Fruit fly (Drosophila melanogaster) whole organism, embryonic: ENCODE results near the gene sgll.
A peak's percentile ranks its signal among the peaks of the same experiment; 100 is the strongest.

Experiments
- Abd-B ChIP-seq: fragments of 200-800 bp; sonication (Bioruptor generic); optimal IDR thresholded peaks from 2 replicates; lab custom pipeline; 2018; ENCODE audit warnings: missing biosample characterization, mild to moderate bottlenecking, missing genetic modification characterization, moderate library complexity
- CG1024 ChIP-seq: fragments of 200-800 bp; sonication (Bioruptor generic); IDR thresholded peaks from 2 replicates; pipeline ENCODE4 v1.3.6; 2022; ENCODE audit warnings: missing biosample characterization, missing genetic modification characterization
- CG11504 ChIP-seq: fragments of 200-800 bp; sonication (Bioruptor generic); optimal IDR thresholded peaks from 3 replicates; lab custom pipeline; 2019; ENCODE audit warnings: missing biosample characterization, mild to moderate bottlenecking, missing genetic modification characterization, moderate library complexity
- CG14965 ChIP-seq: fragments of 200-800 bp; sonication (Bioruptor generic); optimal IDR thresholded peaks from 2 replicates; lab custom pipeline; 2016; ENCODE audit warnings: missing biosample characterization, missing genetic modification characterization, borderline replicate concordance
- CG1529 ChIP-seq: fragments of 200-800 bp; sonication (Bioruptor generic); optimal IDR thresholded peaks from 3 replicates; lab custom pipeline; 2018; ENCODE audit warnings: missing biosample characterization, missing genetic modification characterization
- CG1792 ChIP-seq: fragments of 200-800 bp; sonication (Bioruptor generic); optimal IDR thresholded peaks from 2 replicates; lab custom pipeline; 2016; ENCODE audit warnings: missing biosample characterization, missing genetic modification characterization
- CG2120 ChIP-seq: fragments of 200-800 bp; sonication (Bioruptor generic); optimal IDR thresholded peaks from 3 replicates; lab custom pipeline; 2016; ENCODE audit warnings: missing biosample characterization, missing genetic modification characterization
- CG3163 ChIP-seq: fragments of 200-800 bp; sonication (Bioruptor generic); optimal IDR thresholded peaks from 3 replicates; lab custom pipeline; 2016; ENCODE audit warnings: missing biosample characterization, missing genetic modification characterization
- CG6683 ChIP-seq: fragments of 200-800 bp; sonication (Bioruptor generic); optimal IDR thresholded peaks from 2 replicates; lab custom pipeline; 2017; ENCODE audit warnings: missing biosample characterization, mild to moderate bottlenecking, missing genetic modification characterization, missing genetic modification reagents
- CG6791 ChIP-seq: fragments of 200-800 bp; sonication (Bioruptor generic); IDR thresholded peaks from 3 replicates; pipeline ENCODE4 v1.3.6; 2022; ENCODE audit warnings: missing biosample characterization, missing genetic modification characterization; ENCODE audit not compliant: partially characterized antibody
- CG8089 ChIP-seq: fragments of 200-800 bp; sonication (Bioruptor generic); optimal IDR thresholded peaks from 3 replicates; lab custom pipeline; 2016; ENCODE audit warnings: missing biosample characterization, missing genetic modification characterization
- CG8924 ChIP-seq: fragments of 200-800 bp; optimal IDR thresholded peaks from 3 replicates; lab custom pipeline; 2019; ENCODE audit warnings: missing biosample characterization, mild to moderate bottlenecking, missing genetic modification characterization, moderate library complexity
- Chrac-16 ChIP-seq: fragments of 200-800 bp; sonication (Bioruptor generic); optimal IDR thresholded peaks from 3 replicates; lab custom pipeline; 2016; ENCODE audit warnings: missing biosample characterization, missing genetic modification characterization
- CrebB ChIP-seq: fragments of 200-800 bp; sonication (Bioruptor generic); optimal IDR thresholded peaks from 3 replicates; lab custom pipeline; 2018; ENCODE audit warnings: missing biosample characterization, mild to moderate bottlenecking, missing genetic modification characterization
- Ets97D ChIP-seq: fragments of 200-800 bp; sonication (Bioruptor generic); optimal IDR thresholded peaks from 3 replicates; lab custom pipeline; 2016; ENCODE audit warnings: missing biosample characterization, missing genetic modification characterization
- Fer3 ChIP-seq: fragments of 200-800 bp; sonication (Bioruptor generic); optimal IDR thresholded peaks from 2 replicates; lab custom pipeline; 2018; ENCODE audit warnings: missing biosample characterization, mild to moderate bottlenecking, missing genetic modification characterization, moderate library complexity
- NC2α ChIP-seq: fragments of 200-800 bp; sonication (Bioruptor generic); optimal IDR thresholded peaks from 2 replicates; lab custom pipeline; 2016; ENCODE audit warnings: missing biosample characterization, missing genetic modification characterization
- Neu2 ChIP-seq: fragments of 200-800 bp; sonication (Bioruptor generic); optimal IDR thresholded peaks from 3 replicates; lab custom pipeline; 2016; ENCODE audit warnings: missing biosample characterization, missing genetic modification characterization, borderline replicate concordance
- NfI ChIP-seq: fragments of 200-800 bp; sonication (Bioruptor generic); optimal IDR thresholded peaks from 3 replicates; lab custom pipeline; 2018; ENCODE audit warnings: missing biosample characterization, mild to moderate bottlenecking, missing genetic modification characterization, moderate library complexity
- Oli ChIP-seq: fragments of 200-800 bp; sonication (Bioruptor generic); optimal IDR thresholded peaks from 2 replicates; lab custom pipeline; 2018; ENCODE audit warnings: missing biosample characterization, mild to moderate bottlenecking, missing genetic modification characterization, moderate library complexity
- Taf1 ChIP-seq: fragments of 200-800 bp; sonication (Bioruptor generic); IDR thresholded peaks from 2 replicates; pipeline ENCODE4 v1.3.6; 2022; ENCODE audit warnings: missing biosample characterization, missing genetic modification characterization
- Vsx1 ChIP-seq: fragments of 200-800 bp; sonication (Bioruptor generic); optimal IDR thresholded peaks from 2 replicates; lab custom pipeline; 2017; ENCODE audit warnings: missing biosample characterization, mild to moderate bottlenecking, missing genetic modification characterization, missing genetic modification reagents
- Xbp1 ChIP-seq: fragments of 200-800 bp; sonication (Bioruptor generic); optimal IDR thresholded peaks from 3 replicates; lab custom pipeline; 2016; ENCODE audit warnings: missing biosample characterization, mild to moderate bottlenecking, missing genetic modification characterization
- ac ChIP-seq: fragments of 200-800 bp; sonication (Bioruptor generic); optimal IDR thresholded peaks from 3 replicates; lab custom pipeline; 2017; ENCODE audit warnings: missing biosample characterization, mild to moderate bottlenecking, missing genetic modification characterization
- ase ChIP-seq: fragments of 200-800 bp; sonication (Bioruptor generic); IDR thresholded peaks from 3 replicates; pipeline ENCODE4 v1.3.6; 2022; ENCODE audit warnings: missing biosample characterization, missing genetic modification characterization
- bcd ChIP-seq: fragments of 200-800 bp; sonication (Bioruptor generic); optimal IDR thresholded peaks from 2 replicates; lab custom pipeline; 2017; ENCODE audit warnings: missing biosample characterization, mild to moderate bottlenecking, missing genetic modification characterization
- cas ChIP-seq: fragments of 200-800 bp; sonication (Bioruptor generic); IDR thresholded peaks from 2 replicates; pipeline ENCODE4 v1.3.6; 2022; ENCODE audit warnings: missing biosample characterization, missing genetic modification characterization
- chinmo ChIP-seq: fragments of 200-800 bp; sonication (Bioruptor generic); IDR thresholded peaks from 4 replicates; pipeline ENCODE4 v1.3.6; 2022; ENCODE audit warnings: missing biosample characterization, missing genetic modification characterization; ENCODE audit not compliant: partially characterized antibody
- crc ChIP-seq: fragments of 200-800 bp; sonication (Bioruptor generic); optimal IDR thresholded peaks from 2 replicates; lab custom pipeline; 2016; ENCODE audit warnings: missing biosample characterization, missing genetic modification characterization
- dysf ChIP-seq: fragments of 200-800 bp; sonication (Bioruptor generic); IDR thresholded peaks from 3 replicates; pipeline ENCODE4 v1.3.6; 2022; ENCODE audit warnings: missing biosample characterization, missing genetic modification characterization
- ems ChIP-seq: fragments of 200-800 bp; sonication (Bioruptor generic); optimal IDR thresholded peaks from 3 replicates; lab custom pipeline; 2016; ENCODE audit warnings: missing biosample characterization, missing genetic modification characterization
- eyg ChIP-seq: fragments of 200-800 bp; sonication (Bioruptor generic); optimal IDR thresholded peaks from 3 replicates; lab custom pipeline; 2016; ENCODE audit warnings: missing biosample characterization, missing genetic modification characterization
- fd64A ChIP-seq: fragments of 200-800 bp; sonication (Bioruptor generic); optimal IDR thresholded peaks from 3 replicates; lab custom pipeline; 2018; ENCODE audit warnings: missing biosample characterization, mild to moderate bottlenecking, missing genetic modification characterization
- grn ChIP-seq: fragments of 200-800 bp; sonication (Bioruptor generic); optimal IDR thresholded peaks from 3 replicates; lab custom pipeline; 2017; ENCODE audit warnings: missing biosample characterization, missing genetic modification characterization
- h ChIP-seq: fragments of >200 bp; optimal IDR thresholded peaks from 2 replicates; lab custom pipeline; 2017
- hkb ChIP-seq, 2 experiments: fragments of 200-800 bp in 1 of 2; fragments of >200 bp in 1 of 2; sonication (Bioruptor generic) in 1 of 2; IDR thresholded peaks in 1 of 2; optimal IDR thresholded peaks in 1 of 2; 2 replicates each; pipeline versions ENCODE4 v1.3.6 to Lab custom; 2017 to 2022; ENCODE audit warnings: missing biosample characterization in 1 of 2, missing genetic modification characterization in 1 of 2
- insv ChIP-seq, 2 experiments: fragments of 200-800 bp; sonication (Bioruptor generic); optimal IDR thresholded peaks; 3 replicates each; lab custom pipeline; 2016 to 2018; ENCODE audit warnings: missing biosample characterization in 2 of 2, missing genetic modification characterization in 2 of 2
- pb ChIP-seq: fragments of 200-800 bp; sonication (Bioruptor generic); optimal IDR thresholded peaks from 3 replicates; lab custom pipeline; 2016; ENCODE audit warnings: missing biosample characterization, missing genetic modification characterization
- peb ChIP-seq: fragments of 200-800 bp; sonication (Bioruptor generic); IDR thresholded peaks from 2 replicates; pipeline ENCODE4 v1.3.6; 2022; ENCODE audit warnings: missing biosample characterization, missing genetic modification characterization
- phol ChIP-seq: fragments of 200-800 bp; sonication (Bioruptor generic); optimal IDR thresholded peaks from 3 replicates; lab custom pipeline; 2018; ENCODE audit warnings: missing biosample characterization, mild to moderate bottlenecking, missing genetic modification characterization, moderate library complexity
- rib ChIP-seq: fragments of 200-800 bp; sonication (Bioruptor generic); IDR thresholded peaks from 2 replicates; pipeline ENCODE4 v1.3.6; 2022; ENCODE audit warnings: missing biosample characterization, missing genetic modification characterization
- row ChIP-seq: fragments of 200-800 bp; sonication (Bioruptor generic); IDR thresholded peaks from 3 replicates; pipeline ENCODE4 v1.3.6; 2022; ENCODE audit warnings: missing biosample characterization, missing genetic modification characterization
- sima ChIP-seq: fragments of 200-800 bp; sonication (Bioruptor generic); optimal IDR thresholded peaks from 2 replicates; lab custom pipeline; 2016; ENCODE audit warnings: missing biosample characterization, missing genetic modification characterization
- sr ChIP-seq: fragments of 200-800 bp; sonication (Bioruptor generic); IDR thresholded peaks from 3 replicates; pipeline ENCODE4 v1.3.6; 2022; ENCODE audit warnings: missing biosample characterization, missing genetic modification characterization
- sug ChIP-seq: fragments of 200-800 bp; optimal IDR thresholded peaks from 2 replicates; lab custom pipeline; 2019; ENCODE audit warnings: missing biosample characterization, mild to moderate bottlenecking, missing genetic modification characterization, moderate library complexity
- tap ChIP-seq: fragments of 200-800 bp; optimal IDR thresholded peaks from 3 replicates; lab custom pipeline; 2019; ENCODE audit warnings: missing biosample characterization, mild to moderate bottlenecking, missing genetic modification characterization, moderate library complexity
- tio ChIP-seq: fragments of 200-800 bp; sonication (Bioruptor generic); optimal IDR thresholded peaks from 2 replicates; lab custom pipeline; 2017; ENCODE audit warnings: missing biosample characterization, missing genetic modification characterization, inconsistent platforms
- vfl ChIP-seq: fragments of 200-800 bp; sonication (Bioruptor generic); optimal IDR thresholded peaks from 2 replicates; lab custom pipeline; 2016; ENCODE audit warnings: missing biosample characterization, missing genetic modification characterization

The sgll gene

dm6 chr3R:7809662-7810621 is at the start of gene sgll, which contains the start of gene CG2993 (continued):
- TF ChIP-seq Taf1 (peak; percentile 89), Chrac-16 (GFP tag; lab: Kevin White, UChicago) (peak; percentile 98), CG6791 (GFP tag; lab: Robert Waterston, UW) (peak; percentile 65), Oli (peak; percentile 81), CG11504 (tag; lab: Kevin White, UChicago) (peak; percentile 87), CG8089 (peak; percentile 95), CG2120 (GFP tag; lab: Kevin White, UChicago) (peak; percentile 95), dysf (peak; percentile 93), tap (tag; lab: Kevin White, UChicago) (no peak), CG6683 (GFP tag; lab: Kevin White, UChicago) (no peak), ems (GFP tag; lab: Kevin White, UChicago) (peak; percentile 84), CG1529 (GFP tag; lab: Kevin White, UChicago) (peak; percentile 63), Abd-B (GFP tag; lab: Kevin White, UChicago) (peak; percentile 79), CG8924 (no peak), bcd (GFP tag; lab: Kevin White, UChicago) (peak; percentile 91), CG3163 (peak; percentile 76), sug (tag; lab: Kevin White, UChicago) (peak; percentile 88), sima (GFP tag; lab: Kevin White, UChicago) (peak; percentile 60), insv (GFP tag; optimal IDR thresholded peaks at IDR 0.05; lab: Kevin White, UChicago) (peak in 1 of 2 experiments; percentile 76), ac (GFP tag; lab: Kevin White, UChicago) (peak; percentile 68), chinmo (GFP tag; lab: Robert Waterston, UW) (peak; percentile 87; the same call in 2 of the 4 replicates), CG1792 (GFP tag; lab: Kevin White, UChicago) (peak; percentile 84), row (GFP tag; lab: Robert Waterston, UW) (peak; percentile 64), sr (peak; percentile 81), CG14965 (GFP tag; lab: Kevin White, UChicago) (peak; percentile 87), Fer3 (tag; lab: Kevin White, UChicago) (peak; percentile 88), CG1024 (GFP tag; lab: Robert Waterston, UW) (peak; percentile 90), Xbp1 (GFP tag; lab: Kevin White, UChicago) (peak; percentile 98), vfl (GFP tag; lab: Kevin White, UChicago) (peak; percentile 51), CrebB (peak; percentile 49), ase (GFP tag; lab: Robert Waterston, UW) (peak; percentile 93), hkb (optimal IDR thresholded peaks at IDR 0.05; lab: Kevin White, UChicago) (peak; percentile 72), hkb (GFP tag; IDR thresholded peaks at IDR 0.05; lab: Robert Waterston, UW) (peak; percentile 81), Ets97D (GFP tag; lab: Kevin White, UChicago) (peak; percentile 78), rib (GFP tag; lab: Robert Waterston, UW) (no peak; the same call in 1 of the 2 replicates), Vsx1 (GFP tag; lab: Kevin White, UChicago) (no peak), peb (peak; percentile 85), h (no peak), tio (GFP tag; lab: Kevin White, UChicago) (peak; percentile 89), fd64A (GFP tag; lab: Kevin White, UChicago) (no peak), phol (tag; lab: Kevin White, UChicago) (peak; percentile 84), grn (peak; percentile 16), Neu2 (GFP tag; lab: Kevin White, UChicago) (peak; percentile 55), crc (GFP tag; lab: Kevin White, UChicago) (peak; percentile 69), NfI (peak; percentile 94), eyg (GFP tag; lab: Kevin White, UChicago) (peak; percentile 86), NC2α (GFP tag; lab: Kevin White, UChicago) (peak; percentile 81), pb (GFP tag; lab: Kevin White, UChicago) (peak; percentile 87), cas (GFP tag; lab: Robert Waterston, UW) (peak; percentile 66)
